Fruit fly (Drosophila melanogaster) whole organism, pupa: ENCODE results near the gene CG14693.

ENCODE experiments used
- CG10348 ChIP-seq: fragments of 200-800 bp; sonication (Bioruptor generic); IDR thresholded peaks from 2 replicates; pipeline ENCODE4 v1.3.6; 2022; ENCODE audit warnings: missing biosample characterization, missing genetic modification characterization
- CG13204 ChIP-seq: fragments of 200-800 bp; sonication (Bioruptor generic); optimal IDR thresholded peaks from 2 replicates; lab custom pipeline; 2018; ENCODE audit warnings: missing biosample characterization, mild to moderate bottlenecking, missing genetic modification characterization, moderate library complexity
- CG15710 ChIP-seq: fragments of 200-800 bp; sonication (Bioruptor generic); optimal IDR thresholded peaks from 2 replicates; lab custom pipeline; 2018; ENCODE audit warnings: missing biosample characterization, mild to moderate bottlenecking, missing genetic modification characterization, moderate library complexity
- CG17806 ChIP-seq: fragments of 200-800 bp; sonication (Bioruptor generic); optimal IDR thresholded peaks from 2 replicates; lab custom pipeline; 2018; ENCODE audit warnings: missing biosample characterization, mild to moderate bottlenecking, missing genetic modification characterization, moderate library complexity
- CG32121 ChIP-seq: fragments of 200-800 bp; sonication (Bioruptor generic); IDR thresholded peaks from 2 replicates; pipeline ENCODE4 v1.3.6; 2022; ENCODE audit warnings: missing biosample characterization, missing genetic modification characterization
- CG8159 ChIP-seq: fragments of 200-800 bp; sonication (Bioruptor generic); optimal IDR thresholded peaks from 3 replicates; lab custom pipeline; 2018; ENCODE audit warnings: missing biosample characterization, mild to moderate bottlenecking, missing genetic modification characterization, moderate library complexity
- CG8301 ChIP-seq: fragments of 200-800 bp; sonication (Bioruptor generic); optimal IDR thresholded peaks from 2 replicates; lab custom pipeline; 2018; ENCODE audit warnings: missing biosample characterization, mild to moderate bottlenecking, missing genetic modification characterization
- CG9948 ChIP-seq: fragments of 200-800 bp; sonication (Bioruptor generic); optimal IDR thresholded peaks from 2 replicates; lab custom pipeline; 2018; ENCODE audit warnings: missing biosample characterization, mild to moderate bottlenecking, missing genetic modification characterization, moderate library complexity
- D1 ChIP-seq: fragments of 200-800 bp; sonication (Bioruptor generic); optimal IDR thresholded peaks from 2 replicates; lab custom pipeline; 2018; ENCODE audit warnings: missing biosample characterization, mild to moderate bottlenecking, missing genetic modification characterization, moderate library complexity
- EcR ChIP-seq: fragments of 200-800 bp; sonication (Bioruptor generic); optimal IDR thresholded peaks from 3 replicates; lab custom pipeline; 2019; ENCODE audit warnings: missing biosample characterization, missing genetic modification characterization, mild to moderate bottlenecking, moderate library complexity, missing genetic modification reagents
- Ets98B ChIP-seq: fragments of 200-800 bp; sonication (Bioruptor generic); IDR thresholded peaks from 2 replicates; pipeline ENCODE4 v1.3.6; 2022; ENCODE audit warnings: missing biosample characterization, missing genetic modification characterization
- Pif1B ChIP-seq: fragments of 200-800 bp; sonication (Bioruptor generic); optimal IDR thresholded peaks from 3 replicates; lab custom pipeline; 2016; ENCODE audit warnings: missing biosample characterization, missing genetic modification characterization

- TF ChIP-seq CG15710 (no peak), CG9948 (tag; lab: Kevin White, UChicago) (no peak), EcR (GFP tag; lab: Kevin White, UChicago) (peak; percentile 32), D1 (tag; lab: Kevin White, UChicago) (no peak), Pif1B (GFP tag; lab: Kevin White, UChicago) (no peak), CG8159 (tag; lab: Kevin White, UChicago) (no peak), CG8301 (no peak), Ets98B (GFP tag; lab: Robert Waterston, UW) (no peak), CG10348 (GFP tag; lab: Robert Waterston, UW) (no peak), CG32121 (GFP tag; lab: Robert Waterston, UW) (no peak), CG17806 (tag; lab: Kevin White, UChicago) (no peak), CG13204 (GFP tag; lab: Kevin White, UChicago) (no peak)
These were observed 39.5 kb upstream of the CG14693 start, which contains the start of the genes CG6567 and CG4511 for dm6 chr3R:10854243-10854874.
